Fruit fly (Drosophila melanogaster): ENCODE data around the gene CG4793.

Gene CG4793

dm6 chr2L:15912008-15912900 lies 10.9 kb upstream of the CG4793 start:
- TF ChIP-seq zen2 (GFP tag; IDR thresholded peaks at IDR 0.05; ENCODE audit: partially characterized antibody), result no peak
- TF ChIP-seq yki (optimal IDR thresholded peaks at IDR 0.05), result no peak
- TF ChIP-seq lov (optimal IDR thresholded peaks at IDR 0.05), result no peak
- TF ChIP-seq lov (GFP tag; IDR thresholded peaks at IDR 0.05), result peak; percentile 62; the same call in 1 of the 3 replicates
- TF ChIP-seq prd (optimal IDR thresholded peaks at IDR 0.05), result no peak
- TF ChIP-seq prd (GFP tag; IDR thresholded peaks at IDR 0.05), result peak; percentile 92
- peak; percentile 59; the same call in 1 of the 2 replicates for TF ChIP-seq CG11696 (GFP tag; IDR thresholded peaks at IDR 0.05)
- TF ChIP-seq ems (GFP tag; optimal IDR thresholded peaks at IDR 0.05), result no peak
- peak; percentile 88 for TF ChIP-seq CG3065 (GFP tag; optimal IDR thresholded peaks at IDR 0.05)
- TF ChIP-seq Hr3 (GFP tag; optimal IDR thresholded peaks at IDR 0.05), result peak; percentile 66
- TF ChIP-seq lbe (GFP tag; optimal IDR thresholded peaks at IDR 0.05), result peak; percentile 76
- no peak for TF ChIP-seq Neu2 (GFP tag; optimal IDR thresholded peaks at IDR 0.05; ENCODE audit: borderline replicate concordance)
- peak; percentile 12 for TF ChIP-seq ERR (GFP tag; optimal IDR thresholded peaks at IDR 0.05)
- no peak for TF ChIP-seq CG3163 (GFP tag; optimal IDR thresholded peaks at IDR 0.05)
- peak; percentile 84 for TF ChIP-seq tin (GFP tag; optimal IDR thresholded peaks at IDR 0.05)
- peak; percentile 93 for TF ChIP-seq CG18619 (GFP tag; optimal IDR thresholded peaks at IDR 0.05)
- no peak for TF ChIP-seq grn (GFP tag; optimal IDR thresholded peaks at IDR 0.05)
- peak; percentile 0 for TF ChIP-seq emc (GFP tag; optimal IDR thresholded peaks at IDR 0.05)
- peak; percentile 67 for TF ChIP-seq CG6654 (GFP tag; optimal IDR thresholded peaks at IDR 0.05)
- peak; percentile 86; the same call in 2 of the 3 replicates for TF ChIP-seq Mrtf (GFP tag; IDR thresholded peaks at IDR 0.05)
- TF ChIP-seq phol (tag; optimal IDR thresholded peaks at IDR 0.05), result peak; percentile 93
- peak; percentile 16 for TF ChIP-seq Dad (GFP tag; optimal IDR thresholded peaks at IDR 0.05)
- TF ChIP-seq her (GFP tag; optimal IDR thresholded peaks at IDR 0.05), result peak; percentile 17
- peak; percentile 76 for TF ChIP-seq Nf-YB (GFP tag; optimal IDR thresholded peaks at IDR 0.05)
- no peak for TF ChIP-seq CG12236 (GFP tag; optimal IDR thresholded peaks at IDR 0.05)
- TF ChIP-seq Doc2 (GFP tag; IDR thresholded peaks at IDR 0.05), result no peak; the same call in 1 of the 2 replicates
- TF ChIP-seq Eip74EF (GFP tag; optimal IDR thresholded peaks at IDR 0.05), result peak in 1 of 2 experiments; percentile 56
- peak; percentile 72 for TF ChIP-seq CG15696 (tag; optimal IDR thresholded peaks at IDR 0.05)
- TF ChIP-seq dati (GFP tag; IDR thresholded peaks at IDR 0.05), result no peak
- peak; percentile 74 for TF ChIP-seq CrebB (tag; optimal IDR thresholded peaks at IDR 0.05)
- no peak for TF ChIP-seq bbx (GFP tag; IDR thresholded peaks at IDR 0.05; ENCODE audit: partially characterized antibody)
- peak; percentile 87 for TF ChIP-seq BtbVII (GFP tag; optimal IDR thresholded peaks at IDR 0.05)
- TF ChIP-seq Oli (tag; optimal IDR thresholded peaks at IDR 0.05), result peak; percentile 93
- peak; percentile 44 for TF ChIP-seq wek (GFP tag; optimal IDR thresholded peaks at IDR 0.05)
- TF ChIP-seq CG10462 (GFP tag; optimal IDR thresholded peaks at IDR 0.05), result peak; percentile 93
- TF ChIP-seq danr (GFP tag; IDR thresholded peaks at IDR 0.05), result peak; percentile 82
- no peak for TF ChIP-seq CG34376 (GFP tag; optimal IDR thresholded peaks at IDR 0.05)
- no peak for TF ChIP-seq tll (GFP tag; optimal IDR thresholded peaks at IDR 0.05)
- peak; percentile 69 for TF ChIP-seq sqz (GFP tag; optimal IDR thresholded peaks at IDR 0.05)
- TF ChIP-seq B-H1 (GFP tag; IDR thresholded peaks at IDR 0.05), result peak; percentile 71
- TF ChIP-seq amos (GFP tag; IDR thresholded peaks at IDR 0.05; ENCODE audit: partially characterized antibody), result no peak; the same call in 1 of the 2 replicates
- TF ChIP-seq gem (tag; optimal IDR thresholded peaks at IDR 0.05), result peak; percentile 97
- peak; percentile 42 for TF ChIP-seq nau (GFP tag; optimal IDR thresholded peaks at IDR 0.05)
- peak; percentile 65; the same call in 2 of the 3 replicates for TF ChIP-seq ken (GFP tag; IDR thresholded peaks at IDR 0.05)
- peak; percentile 95 for TF ChIP-seq CG17328 (GFP tag; IDR thresholded peaks at IDR 0.05)
- TF ChIP-seq Myb (GFP tag; optimal IDR thresholded peaks at IDR 0.05), result no peak
- TF ChIP-seq chif (GFP tag; optimal IDR thresholded peaks at IDR 0.05), result peak in 1 of 2 experiments; percentile 70
- peak in 1 of 3 experiments; percentile 94 for TF ChIP-seq lola (GFP tag; optimal IDR thresholded peaks at IDR 0.05)

All from whole organism, embryonic.